Worm (Caenorhabditis elegans) whole organism, L3 larva: Measurements from ENCODE around the gene Y53F4B.51.

Experiments
- ama-1 ChIP-seq: fragments of 150-350 bp; optimal IDR thresholded peaks from 2 replicates; lab custom pipeline; 2018
- ceh-82 ChIP-seq: fragments of 150-350 bp; optimal IDR thresholded peaks from 2 replicates; lab custom pipeline; 2014; ENCODE audit warnings: missing biosample characterization, missing genetic modification characterization
- elt-1 ChIP-seq: fragments of 150-350 bp; optimal IDR thresholded peaks from 2 replicates; lab custom pipeline; 2014; ENCODE audit warnings: missing biosample characterization, missing genetic modification characterization
- fkh-10 ChIP-seq: sonication (generic microtip); optimal IDR thresholded peaks from 2 replicates; lab custom pipeline; 2017; ENCODE audit warnings: missing biosample characterization, missing genetic modification reagents, missing genetic modification characterization
- fos-1 ChIP-seq: fragments of 150-350 bp; optimal IDR thresholded peaks from 2 replicates; lab custom pipeline; 2014; ENCODE audit warnings: missing biosample characterization, missing genetic modification characterization
- jun-1 ChIP-seq: fragments of 150-350 bp; optimal IDR thresholded peaks from 2 replicates; lab custom pipeline; 2014; ENCODE audit warnings: missing biosample characterization, missing genetic modification reagents, missing genetic modification characterization
- lin-39 ChIP-seq: fragments of 150-350 bp; optimal IDR thresholded peaks from 2 replicates; lab custom pipeline; 2018; ENCODE audit warnings: missing biosample characterization, missing genetic modification reagents, missing genetic modification characterization
- nhr-12 ChIP-seq: fragments of 150-350 bp; optimal IDR thresholded peaks from 2 replicates; lab custom pipeline; 2014; ENCODE audit warnings: missing biosample characterization, missing genetic modification characterization
- nhr-23 ChIP-seq: fragments of 150-350 bp; optimal IDR thresholded peaks from 2 replicates; lab custom pipeline; 2014; ENCODE audit warnings: missing biosample characterization, missing genetic modification reagents, missing genetic modification characterization
- nhr-25 ChIP-seq: sonication (generic microtip); optimal IDR thresholded peaks from 2 replicates; lab custom pipeline; 2017; ENCODE audit warnings: missing biosample characterization, missing genetic modification characterization
- nhr-28 ChIP-seq: fragments of 150-350 bp; optimal IDR thresholded peaks from 2 replicates; lab custom pipeline; 2014; ENCODE audit warnings: missing biosample characterization, missing genetic modification characterization
- pha-4 ChIP-seq: fragments of 150-350 bp; optimal IDR thresholded peaks from 2 replicates; lab custom pipeline; 2014; ENCODE audit warnings: missing biosample characterization, missing genetic modification reagents, missing genetic modification characterization
- sea-2 ChIP-seq: fragments of 150-350 bp; sonication (generic microtip); optimal IDR thresholded peaks from 4 replicates; lab custom pipeline; 2014; ENCODE audit warnings: missing biosample characterization, missing genetic modification reagents, missing genetic modification characterization
- zag-1 ChIP-seq: fragments of 150-350 bp; optimal IDR thresholded peaks from 2 replicates; lab custom pipeline; 2014; ENCODE audit warnings: missing biosample characterization, missing genetic modification characterization

ce11 chrII:15025599-15026164, 11.4 kb upstream of the Y53F4B.51 start, which contains the start of gene cmtr-1:
- TF ChIP-seq ceh-82 (tag; lab: Kevin White, UChicago) (peak; percentile 88), nhr-12 (tag; lab: Kevin White, UChicago) (no peak), zag-1 (tag; lab: Kevin White, UChicago) (peak; percentile 26), nhr-28 (tag; lab: Kevin White, UChicago) (peak; percentile 59), jun-1 (peak; percentile 88), pha-4 (peak; percentile 97), sea-2 (GFP tag; lab: Kevin White, UChicago) (no peak), fos-1 (peak; percentile 68), fkh-10 (GFP tag; lab: Kevin White, UChicago) (peak; percentile 88), elt-1 (peak; percentile 38), nhr-23 (tag; lab: Kevin White, UChicago) (peak; percentile 97), nhr-25 (tag; lab: Kevin White, UChicago) (peak; percentile 98), ama-1 (peak; percentile 92), lin-39 (tag; lab: Kevin White, UChicago) (peak; percentile 96)
